Worm (Caenorhabditis elegans) whole organism, L4/young adult: ENCODE data around the gene C02F12.8.

Experiments
- W03F9.2 ChIP-seq: fragments of 150-350 bp; optimal IDR thresholded peaks from 2 replicates; lab custom pipeline; 2014; ENCODE audit warnings: missing biosample characterization, missing genetic modification characterization
- dao-5 ChIP-seq: sonication (generic microtip); optimal IDR thresholded peaks from 2 replicates; lab custom pipeline; 2016; ENCODE audit warnings: missing genotype, missing genetic modification characterization, moderate library complexity, missing compliant biosample characterization
- him-1 ChIP-seq: sonication (generic microtip); optimal IDR thresholded peaks from 2 replicates; lab custom pipeline; 2016; ENCODE audit warnings: missing genotype, missing genetic modification reagents, missing genetic modification characterization, missing compliant biosample characterization

DNA sequence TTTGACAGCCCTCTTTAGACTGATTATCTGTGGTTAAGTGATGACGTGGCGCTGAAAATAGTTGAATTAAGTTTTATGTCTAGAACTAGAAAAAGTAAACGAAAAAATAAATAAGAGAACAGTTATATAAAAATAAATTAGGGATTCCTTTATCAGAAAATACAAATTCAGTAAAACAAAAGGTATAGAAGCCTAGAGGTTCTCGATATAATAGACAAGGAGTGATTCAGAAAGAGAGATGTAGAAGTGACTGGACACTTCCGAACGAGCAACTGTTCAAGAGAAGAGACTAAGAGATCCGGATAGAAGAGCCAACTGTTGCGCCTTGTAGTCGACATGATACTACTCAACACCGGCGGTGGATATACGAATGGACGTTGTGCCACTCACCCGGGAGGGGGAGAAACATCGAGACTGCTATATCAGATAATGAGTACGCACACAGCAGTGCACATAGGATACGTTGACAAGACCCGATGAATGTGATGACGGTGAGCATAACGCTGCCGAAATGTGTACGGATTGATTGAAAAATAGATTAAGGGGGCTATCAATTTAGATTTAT is 3.8 kb downstream of the C02F12.8 start, which contains the start of gene tag-278:
- TF ChIP-seq dao-5 (tag; lab: Kevin White, UChicago) (no peak), W03F9.2 (no peak), him-1 (tag; lab: Kevin White, UChicago) (no peak)
